Worm (Caenorhabditis elegans) whole organism, L1 larva: ENCODE results near the gene D2023.3.
A peak's percentile ranks its signal among the peaks of the same experiment; 100 is the strongest.

Experiments
- C16A3.4 ChIP-seq: fragments of 150-350 bp; optimal IDR thresholded peaks from 2 replicates; lab custom pipeline; 2014; ENCODE audit warnings: missing biosample characterization, missing genetic modification characterization
- F16B12.6 ChIP-seq: fragments of 150-350 bp; optimal IDR thresholded peaks from 2 replicates; lab custom pipeline; 2014; ENCODE audit warnings: missing biosample characterization, missing genetic modification characterization
- Y116A8C.19 ChIP-seq: sonication (generic microtip); optimal IDR thresholded peaks from 2 replicates; lab custom pipeline; 2016; ENCODE audit warnings: missing compliant biosample characterization, missing genetic modification characterization, borderline replicate concordance
- aha-1 ChIP-seq: fragments of 150-350 bp; optimal IDR thresholded peaks from 2 replicates; lab custom pipeline; 2014; ENCODE audit warnings: missing biosample characterization, missing genetic modification characterization
- alr-1 ChIP-seq: fragments of 200-800 bp; sonication (Bioruptor generic); optimal IDR thresholded peaks from 2 replicates; lab custom pipeline; 2018; ENCODE audit warnings: borderline replicate concordance, mild to moderate bottlenecking, missing genetic modification characterization, missing compliant biosample characterization
- ama-1 ChIP-seq: fragments of 150-350 bp; optimal IDR thresholded peaks from 2 replicates; lab custom pipeline; 2014
- blmp-1 ChIP-seq: fragments of 150-350 bp; optimal IDR thresholded peaks from 2 replicates; lab custom pipeline; 2014; ENCODE audit warnings: missing biosample characterization, missing genetic modification characterization
- ceh-63 ChIP-seq: fragments of 200-800 bp; sonication (Bioruptor generic); optimal IDR thresholded peaks from 2 replicates; lab custom pipeline; 2018; ENCODE audit warnings: mild to moderate bottlenecking, missing genetic modification characterization, missing compliant biosample characterization
- ceh-88 ChIP-seq: fragments of 200-800 bp; sonication (Bioruptor generic); IDR thresholded peaks from 2 replicates; pipeline ENCODE4 v1.3.6; 2022; ENCODE audit warnings: missing genetic modification characterization, missing compliant biosample characterization
- ceh-90 ChIP-seq: sonication (generic microtip); optimal IDR thresholded peaks from 2 replicates; lab custom pipeline; 2016; ENCODE audit warnings: missing genetic modification characterization, missing compliant biosample characterization
- dpl-1 ChIP-seq, 3 experiments: fragments of 150-350 bp in 2 of 3; sonication (generic microtip) in 1 of 3; optimal IDR thresholded peaks; 2 replicates each; lab custom pipeline; 2014 to 2017; ENCODE audit warnings: missing biosample characterization in 3 of 3, missing genetic modification characterization in 3 of 3, missing genetic modification reagents in 3 of 3
- efl-1 ChIP-seq, 4 experiments: fragments of 150-350 bp; optimal IDR thresholded peaks in 3 of 4; peaks in 1 of 4; 1 replicate in 1 of 4; 2 replicates in 3 of 4; lab custom pipeline; 2014; ENCODE audit warnings: missing biosample characterization in 2 of 4, missing genetic modification characterization in 2 of 4, missing genetic modification reagents in 2 of 4
- egl-13 ChIP-seq: sonication (generic microtip); optimal IDR thresholded peaks from 2 replicates; lab custom pipeline; 2016; ENCODE audit warnings: missing genotype, missing genetic modification reagents, missing genetic modification characterization, missing compliant biosample characterization
- fos-1 ChIP-seq: fragments of 150-350 bp; optimal IDR thresholded peaks from 2 replicates; lab custom pipeline; 2014; ENCODE audit warnings: missing biosample characterization, missing genetic modification characterization
- hlh-17 ChIP-seq: fragments of 200-800 bp; sonication (Bioruptor generic); optimal IDR thresholded peaks from 2 replicates; lab custom pipeline; 2018; ENCODE audit warnings: missing genetic modification characterization, mild to moderate bottlenecking, missing compliant biosample characterization, moderate library complexity, borderline replicate concordance
- hpl-2 ChIP-seq: fragments of 150-350 bp; optimal IDR thresholded peaks from 2 replicates; lab custom pipeline; 2014; ENCODE audit warnings: missing biosample characterization, missing genetic modification reagents, missing genetic modification characterization
- irx-1 ChIP-seq: sonication (generic microtip); optimal IDR thresholded peaks from 2 replicates; lab custom pipeline; 2016; ENCODE audit warnings: missing genetic modification characterization, missing compliant biosample characterization
- isw-1 ChIP-seq: fragments of 200-800 bp; sonication (Bioruptor generic); IDR thresholded peaks from 2 replicates; pipeline ENCODE4 v1.3.6; 2022; ENCODE audit warnings: missing genetic modification characterization, missing compliant biosample characterization
- lin-15B ChIP-seq: fragments of 150-350 bp; sonication (generic microtip); optimal IDR thresholded peaks from 3 replicates; lab custom pipeline; 2014; ENCODE audit warnings: missing biosample characterization, missing genetic modification characterization
- lin-39 ChIP-seq: fragments of 150-350 bp; optimal IDR thresholded peaks from 2 replicates; lab custom pipeline; 2014; ENCODE audit warnings: missing biosample characterization, missing genetic modification reagents, missing genetic modification characterization
- lsy-2 ChIP-seq, 2 experiments: fragments of 150-350 bp; optimal IDR thresholded peaks; 2 replicates each; lab custom pipeline; 2014; ENCODE audit warnings: missing biosample characterization in 2 of 2, missing genetic modification characterization in 2 of 2
- mef-2 ChIP-seq: fragments of 150-350 bp; optimal IDR thresholded peaks from 2 replicates; lab custom pipeline; 2014; ENCODE audit warnings: missing biosample characterization, missing genetic modification characterization
- mep-1 ChIP-seq: fragments of 150-350 bp; optimal IDR thresholded peaks from 2 replicates; lab custom pipeline; 2014; ENCODE audit warnings: missing biosample characterization, missing genetic modification characterization
- nhr-12 ChIP-seq: sonication (generic microtip); optimal IDR thresholded peaks from 2 replicates; lab custom pipeline; 2017; ENCODE audit warnings: missing biosample characterization, missing genetic modification characterization
- nhr-19 ChIP-seq: fragments of 200-800 bp; sonication (Bioruptor generic); conservative IDR thresholded peaks from 2 replicates; pipeline ENCODE4 v1.3.6; 2022; ENCODE audit warnings: missing genetic modification characterization, missing compliant biosample characterization
- nhr-47 ChIP-seq: sonication (generic microtip); optimal IDR thresholded peaks from 2 replicates; lab custom pipeline; 2016; ENCODE audit warnings: mild to moderate bottlenecking, missing genetic modification characterization, moderate library complexity, missing compliant biosample characterization
- nhr-71 ChIP-seq: sonication (generic microtip); optimal IDR thresholded peaks from 2 replicates; lab custom pipeline; 2016; ENCODE audit warnings: mild to moderate bottlenecking, missing genetic modification characterization, moderate library complexity, missing compliant biosample characterization
- nhr-85 ChIP-seq: sonication (generic microtip); peaks from one replicate; lab custom pipeline; 2016; ENCODE audit warnings: missing genetic modification characterization, inconsistent platforms, missing compliant biosample characterization
- pax-3 ChIP-seq: fragments of 200-800 bp; sonication (Bioruptor generic); optimal IDR thresholded peaks from 2 replicates; lab custom pipeline; 2018; ENCODE audit warnings: mild to moderate bottlenecking, missing genetic modification characterization, moderate library complexity, missing compliant biosample characterization
- skn-1 ChIP-seq: fragments of 150-350 bp; optimal IDR thresholded peaks from 2 replicates; lab custom pipeline; 2014; ENCODE audit warnings: missing biosample characterization, missing genetic modification characterization
- snu-23 ChIP-seq: sonication (generic microtip); optimal IDR thresholded peaks from 2 replicates; lab custom pipeline; 2016; ENCODE audit warnings: missing genetic modification characterization, missing compliant biosample characterization
- sup-37 ChIP-seq: fragments of 200-800 bp; sonication (Bioruptor generic); optimal IDR thresholded peaks from 2 replicates; lab custom pipeline; 2018; ENCODE audit warnings: mild to moderate bottlenecking, missing genetic modification characterization, missing compliant biosample characterization
- unc-130 ChIP-seq: fragments of 150-350 bp; optimal IDR thresholded peaks from 2 replicates; lab custom pipeline; 2017; ENCODE audit warnings: missing biosample characterization, missing genetic modification characterization, inconsistent platforms
- unc-98 ChIP-seq: fragments of 200-800 bp; sonication (Bioruptor generic); IDR thresholded peaks from 2 replicates; pipeline ENCODE4 v1.3.6; 2022; ENCODE audit warnings: missing genetic modification characterization, missing compliant biosample characterization
- vab-15 ChIP-seq: sonication (generic microtip); optimal IDR thresholded peaks from 2 replicates; lab custom pipeline; 2017; ENCODE audit warnings: missing genotype, mild to moderate bottlenecking, missing genetic modification characterization, missing compliant biosample characterization
- zag-1 ChIP-seq: fragments of 150-350 bp; optimal IDR thresholded peaks from 2 replicates; lab custom pipeline; 2014; ENCODE audit warnings: missing biosample characterization, missing genetic modification characterization

D2023.3 gene

ce11 chrV:11818786-11819185 lies 7.0 kb upstream of the D2023.3 start:
- TF ChIP-seq hpl-2 (no peak), efl-1 (optimal IDR thresholded peaks at IDR 0.05; lab: Kevin White, UChicago) (no peak), efl-1 (GFP tag; optimal IDR thresholded peaks at IDR 0.05 in 1 of 2; lab: Kevin White, UChicago) (peak in 1 of 2 experiments; percentile 7), mef-2 (tag; lab: Kevin White, UChicago) (no peak), F16B12.6 (no peak), nhr-71 (tag; lab: Kevin White, UChicago) (no peak), isw-1 (GFP tag; lab: Robert Waterston, UW) (no peak), C16A3.4 (tag; lab: Kevin White, UChicago) (no peak), vab-15 (no peak), lin-39 (tag; lab: Kevin White, UChicago) (no peak), egl-13 (tag; lab: Kevin White, UChicago) (no peak), blmp-1 (tag; lab: Kevin White, UChicago) (no peak), ama-1 (lab: Kevin White, UChicago) (peak; percentile 76), dpl-1 (GFP tag; optimal IDR thresholded peaks at IDR 0.05; lab: Kevin White, UChicago) (no peak), nhr-12 (tag; lab: Kevin White, UChicago) (no peak), Y116A8C.19 (tag; lab: Kevin White, UChicago) (no peak)

- TF ChIP-seq nhr-85 (peak; percentile 70), efl-1 (optimal IDR thresholded peaks at IDR 0.05; lab: Kevin White, UChicago) (no peak), efl-1 (GFP tag; optimal IDR thresholded peaks at IDR 0.05 in 1 of 2; lab: Kevin White, UChicago) (peak in 1 of 2 experiments; percentile 65), pax-3 (tag; lab: Kevin White, UChicago) (no peak)
Measured at ce11 chrV:11818064-11818463, 6.2 kb upstream of the D2023.3 start.

ce11 chrV:11817263-11817726 lies 5.5 kb upstream of the D2023.3 start:
- TF ChIP-seq ceh-88 (peak; percentile 46; the same call in 1 of the 2 replicates), ceh-90 (tag; lab: Kevin White, UChicago) (no peak), efl-1 (optimal IDR thresholded peaks at IDR 0.05; lab: Kevin White, UChicago) (no peak), efl-1 (GFP tag; optimal IDR thresholded peaks at IDR 0.05 in 1 of 2; lab: Kevin White, UChicago) (peak in 1 of 2 experiments; percentile 79), nhr-71 (tag; lab: Kevin White, UChicago) (peak; percentile 19), sup-37 (GFP tag; lab: Kevin White, UChicago) (no peak), nhr-19 (GFP tag; lab: Robert Waterston, UW) (peak; percentile 44), nhr-47 (peak; percentile 2), lsy-2 (tag; optimal IDR thresholded peaks at IDR 0.05; lab: Kevin White, UChicago) (peak in 1 of 2 experiments; percentile 4)

- TF ChIP-seq skn-1, result no peak
- no peak for TF ChIP-seq snu-23
- TF ChIP-seq Y116A8C.19 (tag; lab: Kevin White, UChicago), result no peak
- no peak for TF ChIP-seq C16A3.4 (tag; lab: Kevin White, UChicago)
- no peak for TF ChIP-seq aha-1 (tag; lab: Kevin White, UChicago)
- no peak for TF ChIP-seq alr-1 (tag; lab: Kevin White, UChicago)
- TF ChIP-seq unc-130 (tag; lab: Kevin White, UChicago), result no peak
- no peak for TF ChIP-seq nhr-12 (tag; lab: Kevin White, UChicago)
- TF ChIP-seq nhr-19 (GFP tag; lab: Robert Waterston, UW), result no peak
- no peak for TF ChIP-seq lsy-2 (tag; optimal IDR thresholded peaks at IDR 0.05; lab: Kevin White, UChicago)
- TF ChIP-seq unc-98 (GFP tag; lab: Robert Waterston, UW), result no peak
- TF ChIP-seq irx-1, result no peak
- no peak for TF ChIP-seq lin-15B (tag; lab: Kevin White, UChicago)
- no peak for TF ChIP-seq mep-1 (tag; lab: Kevin White, UChicago)
- TF ChIP-seq zag-1, result no peak
- TF ChIP-seq fos-1 (tag; lab: Kevin White, UChicago), result no peak
- no peak for TF ChIP-seq ceh-63 (GFP tag; lab: Kevin White, UChicago)
- no peak for TF ChIP-seq hlh-17 (GFP tag; lab: Kevin White, UChicago)
Measured at ce11 chrV:11815566-11815965, 3.7 kb upstream of the D2023.3 start.
